Fruit fly (Drosophila melanogaster) whole organism, pupa: ENCODE measurements around the gene XNP.
A peak's percentile ranks its signal among the peaks of the same experiment; 100 is the strongest.

Source experiments
- CG10348 ChIP-seq: fragments of 200-800 bp; sonication (Bioruptor generic); IDR thresholded peaks from 2 replicates; pipeline ENCODE4 v1.3.6; 2022; ENCODE audit warnings: missing biosample characterization, missing genetic modification characterization
- CG12605 ChIP-seq: fragments of 200-800 bp; sonication (Bioruptor generic); IDR thresholded peaks from 2 replicates; pipeline ENCODE4 v1.3.6; 2022; ENCODE audit warnings: missing biosample characterization, missing genetic modification characterization
- CG13204 ChIP-seq: fragments of 200-800 bp; sonication (Bioruptor generic); optimal IDR thresholded peaks from 2 replicates; lab custom pipeline; 2018; ENCODE audit warnings: missing biosample characterization, mild to moderate bottlenecking, missing genetic modification characterization, moderate library complexity
- CG14655 ChIP-seq: fragments of 200-800 bp; sonication (Bioruptor generic); optimal IDR thresholded peaks from 3 replicates; lab custom pipeline; 2017; ENCODE audit warnings: mild to moderate bottlenecking, missing biosample characterization, missing genetic modification reagents, missing genetic modification characterization
- CG15710 ChIP-seq: fragments of 200-800 bp; sonication (Bioruptor generic); optimal IDR thresholded peaks from 2 replicates; lab custom pipeline; 2018; ENCODE audit warnings: missing biosample characterization, mild to moderate bottlenecking, missing genetic modification characterization, moderate library complexity
- CG17806 ChIP-seq: fragments of 200-800 bp; sonication (Bioruptor generic); optimal IDR thresholded peaks from 2 replicates; lab custom pipeline; 2018; ENCODE audit warnings: missing biosample characterization, mild to moderate bottlenecking, missing genetic modification characterization, moderate library complexity
- CG32121 ChIP-seq: fragments of 200-800 bp; sonication (Bioruptor generic); IDR thresholded peaks from 2 replicates; pipeline ENCODE4 v1.3.6; 2022; ENCODE audit warnings: missing biosample characterization, missing genetic modification characterization
- CG34367 ChIP-seq: fragments of 200-800 bp; sonication (Bioruptor generic); optimal IDR thresholded peaks from 2 replicates; lab custom pipeline; 2018; ENCODE audit warnings: missing biosample characterization, mild to moderate bottlenecking, missing genetic modification characterization
- CG4496 ChIP-seq: fragments of 200-800 bp; sonication (Bioruptor generic); IDR thresholded peaks from 3 replicates; pipeline ENCODE4 v1.3.6; 2022; ENCODE audit warnings: missing biosample characterization, missing genetic modification characterization
- CG8159 ChIP-seq: fragments of 200-800 bp; sonication (Bioruptor generic); optimal IDR thresholded peaks from 3 replicates; lab custom pipeline; 2018; ENCODE audit warnings: missing biosample characterization, mild to moderate bottlenecking, missing genetic modification characterization, moderate library complexity
- CG8301 ChIP-seq: fragments of 200-800 bp; sonication (Bioruptor generic); optimal IDR thresholded peaks from 2 replicates; lab custom pipeline; 2018; ENCODE audit warnings: missing biosample characterization, mild to moderate bottlenecking, missing genetic modification characterization
- CG9948 ChIP-seq: fragments of 200-800 bp; sonication (Bioruptor generic); optimal IDR thresholded peaks from 2 replicates; lab custom pipeline; 2018; ENCODE audit warnings: missing biosample characterization, mild to moderate bottlenecking, missing genetic modification characterization, moderate library complexity
- D1 ChIP-seq: fragments of 200-800 bp; sonication (Bioruptor generic); optimal IDR thresholded peaks from 2 replicates; lab custom pipeline; 2018; ENCODE audit warnings: missing biosample characterization, mild to moderate bottlenecking, missing genetic modification characterization, moderate library complexity
- EcR ChIP-seq: fragments of 200-800 bp; sonication (Bioruptor generic); optimal IDR thresholded peaks from 3 replicates; lab custom pipeline; 2019; ENCODE audit warnings: missing biosample characterization, missing genetic modification characterization, mild to moderate bottlenecking, moderate library complexity, missing genetic modification reagents
- Ets98B ChIP-seq: fragments of 200-800 bp; sonication (Bioruptor generic); IDR thresholded peaks from 2 replicates; pipeline ENCODE4 v1.3.6; 2022; ENCODE audit warnings: missing biosample characterization, missing genetic modification characterization
- Pif1A ChIP-seq: fragments of 200-800 bp; sonication (Bioruptor generic); optimal IDR thresholded peaks from 3 replicates; lab custom pipeline; 2016; ENCODE audit warnings: missing biosample characterization, missing genetic modification characterization
- Pif1B ChIP-seq: fragments of 200-800 bp; sonication (Bioruptor generic); optimal IDR thresholded peaks from 3 replicates; lab custom pipeline; 2016; ENCODE audit warnings: missing biosample characterization, missing genetic modification characterization
- Snoo ChIP-seq: fragments of 200-800 bp; sonication (Bioruptor generic); optimal IDR thresholded peaks from 3 replicates; lab custom pipeline; 2017; ENCODE audit warnings: missing biosample characterization, mild to moderate bottlenecking, missing genetic modification characterization, inconsistent platforms
- fd96Ca ChIP-seq: fragments of 200-800 bp; sonication (Bioruptor generic); IDR thresholded peaks from 3 replicates; pipeline ENCODE4 v1.3.6; 2022; ENCODE audit warnings: missing biosample characterization, missing genetic modification characterization
- gl ChIP-seq: fragments of 200-800 bp; sonication (Bioruptor generic); optimal IDR thresholded peaks from 2 replicates; lab custom pipeline; 2018; ENCODE audit warnings: missing biosample characterization, mild to moderate bottlenecking, missing genetic modification characterization
- rn ChIP-seq: fragments of 200-800 bp; sonication (Bioruptor generic); IDR thresholded peaks from 2 replicates; pipeline ENCODE4 v1.3.6; 2022; ENCODE audit warnings: missing biosample characterization, missing genetic modification characterization

Gene XNP

dm6 chr3R:25471853-25472634, 10.6 kb downstream of the XNP start:
- no peak for TF ChIP-seq CG10348 (GFP tag; lab: Robert Waterston, UW)
- TF ChIP-seq CG17806 (tag; lab: Kevin White, UChicago) = no peak
- TF ChIP-seq CG8159 (tag; lab: Kevin White, UChicago) = no peak
- TF ChIP-seq CG14655 = no peak
- peak; percentile 33; the same call in 1 of the 2 replicates for TF ChIP-seq CG32121 (GFP tag; lab: Robert Waterston, UW)
- TF ChIP-seq EcR (GFP tag; lab: Kevin White, UChicago) = no peak
- TF ChIP-seq, all 21 proteins: peak for 1

- TF ChIP-seq CG8301 (tag; lab: Kevin White, UChicago) (no peak), CG14655 (no peak), gl (tag; lab: Kevin White, UChicago) (no peak), Pif1A (GFP tag; lab: Kevin White, UChicago) (no peak), CG8159 (tag; lab: Kevin White, UChicago) (no peak), rn (no peak), CG13204 (GFP tag; lab: Kevin White, UChicago) (no peak), CG9948 (tag; lab: Kevin White, UChicago) (no peak), CG10348 (GFP tag; lab: Robert Waterston, UW) (no peak), Snoo (tag; lab: Kevin White, UChicago) (no peak), CG34367 (no peak), CG15710 (no peak), D1 (no peak), Pif1B (GFP tag; lab: Kevin White, UChicago) (no peak), Ets98B (GFP tag; lab: Robert Waterston, UW) (no peak), fd96Ca (GFP tag; lab: Robert Waterston, UW) (no peak), CG17806 (tag; lab: Kevin White, UChicago) (no peak), CG32121 (GFP tag; lab: Robert Waterston, UW) (no peak), EcR (GFP tag; lab: Kevin White, UChicago) (no peak), CG12605 (GFP tag; lab: Robert Waterston, UW) (no peak)
These were observed 16.5 kb downstream of the XNP start for dm6 chr3R:25466166-25466565.

- peak; percentile 92 for TF ChIP-seq CG9948 (tag; lab: Kevin White, UChicago)
- peak; percentile 93 for TF ChIP-seq CG17806 (tag; lab: Kevin White, UChicago)
- TF ChIP-seq gl (tag; lab: Kevin White, UChicago) = peak; percentile 81
- peak; percentile 96 for TF ChIP-seq CG15710
- TF ChIP-seq fd96Ca (GFP tag; lab: Robert Waterston, UW) = peak; percentile 49; the same call in 1 of the 3 replicates
- peak; percentile 68; the same call in 2 of the 3 replicates for TF ChIP-seq CG4496
- peak; percentile 88 for TF ChIP-seq CG34367
- no peak for TF ChIP-seq CG10348 (GFP tag; lab: Robert Waterston, UW)
- TF ChIP-seq CG14655 = peak; percentile 90
- peak; percentile 94 for TF ChIP-seq Pif1B (GFP tag; lab: Kevin White, UChicago)
- peak; percentile 77 for TF ChIP-seq CG32121 (GFP tag; lab: Robert Waterston, UW)
- peak; percentile 60 for TF ChIP-seq EcR (GFP tag; lab: Kevin White, UChicago)
- TF ChIP-seq CG13204 (GFP tag; lab: Kevin White, UChicago) = peak; percentile 86
- peak; percentile 96 for TF ChIP-seq CG8159 (tag; lab: Kevin White, UChicago)
- peak; percentile 83 for TF ChIP-seq Pif1A (GFP tag; lab: Kevin White, UChicago)
- TF ChIP-seq rn = peak; percentile 79
- TF ChIP-seq Snoo (tag; lab: Kevin White, UChicago) = peak; percentile 87
- TF ChIP-seq CG8301 (tag; lab: Kevin White, UChicago) = peak; percentile 87
- TF ChIP-seq D1 = peak; percentile 83
- TF ChIP-seq CG12605 (GFP tag; lab: Robert Waterston, UW) = peak; percentile 70
- peak; percentile 76 for TF ChIP-seq Ets98B (GFP tag; lab: Robert Waterston, UW)
These were observed 19.9 kb downstream of the XNP start for dm6 chr3R:25462642-25463317.

- TF ChIP-seq rn (no peak), CG13204 (GFP tag; lab: Kevin White, UChicago) (no peak), CG8301 (tag; lab: Kevin White, UChicago) (peak; percentile 68), Pif1B (GFP tag; lab: Kevin White, UChicago) (peak; percentile 50), CG10348 (GFP tag; lab: Robert Waterston, UW) (no peak), CG14655 (peak; percentile 64), CG32121 (GFP tag; lab: Robert Waterston, UW) (peak; percentile 35; the same call in 1 of the 2 replicates), fd96Ca (GFP tag; lab: Robert Waterston, UW) (no peak), CG8159 (tag; lab: Kevin White, UChicago) (peak; percentile 51), CG15710 (peak; percentile 56), CG34367 (peak; percentile 25), Snoo (tag; lab: Kevin White, UChicago) (no peak), CG9948 (tag; lab: Kevin White, UChicago) (peak; percentile 59), CG17806 (tag; lab: Kevin White, UChicago) (peak; percentile 62), Ets98B (GFP tag; lab: Robert Waterston, UW) (0 out of 2 replicates have a peak, but pooled peaks have one; percentile 7), D1 (peak; percentile 61), CG4496 (peak; percentile 68), CG12605 (GFP tag; lab: Robert Waterston, UW) (peak; percentile 46; the same call in 1 of the 2 replicates), Pif1A (GFP tag; lab: Kevin White, UChicago) (peak; percentile 39)
- TF ChIP-seq, all 21 proteins: peak for 14
These were observed 21.0 kb downstream of the XNP start for dm6 chr3R:25461666-25462065.
